Worm (Caenorhabditis elegans) whole organism, L3 larva: ENCODE results near the gene C35A5.6.

Experiments
- ama-1 ChIP-seq: fragments of 150-350 bp; optimal IDR thresholded peaks from 2 replicates; lab custom pipeline; 2018
- elt-1 ChIP-seq: fragments of 150-350 bp; optimal IDR thresholded peaks from 2 replicates; lab custom pipeline; 2014; ENCODE audit warnings: missing biosample characterization, missing genetic modification characterization
- fos-1 ChIP-seq: fragments of 150-350 bp; optimal IDR thresholded peaks from 2 replicates; lab custom pipeline; 2014; ENCODE audit warnings: missing biosample characterization, missing genetic modification characterization
- lin-39 ChIP-seq: fragments of 150-350 bp; optimal IDR thresholded peaks from 2 replicates; lab custom pipeline; 2018; ENCODE audit warnings: missing biosample characterization, missing genetic modification reagents, missing genetic modification characterization
- mdl-1 ChIP-seq: fragments of 150-350 bp; optimal IDR thresholded peaks from 2 replicates; lab custom pipeline; 2014; ENCODE audit warnings: missing biosample characterization, missing genetic modification characterization
- nhr-23 ChIP-seq: fragments of 150-350 bp; optimal IDR thresholded peaks from 2 replicates; lab custom pipeline; 2014; ENCODE audit warnings: missing biosample characterization, missing genetic modification reagents, missing genetic modification characterization
- pha-4 ChIP-seq: fragments of 150-350 bp; optimal IDR thresholded peaks from 2 replicates; lab custom pipeline; 2014; ENCODE audit warnings: missing biosample characterization, missing genetic modification reagents, missing genetic modification characterization
- pqm-1 ChIP-seq: fragments of 150-350 bp; optimal IDR thresholded peaks from 2 replicates; lab custom pipeline; 2017; ENCODE audit warnings: missing biosample characterization, missing genetic modification characterization, inconsistent platforms
- skn-1 ChIP-seq: fragments of 150-350 bp; optimal IDR thresholded peaks from 2 replicates; lab custom pipeline; 2014; ENCODE audit warnings: missing biosample characterization, missing genetic modification characterization
- unc-62 ChIP-seq: fragments of 150-350 bp; sonication (generic microtip); optimal IDR thresholded peaks from 4 replicates; lab custom pipeline; 2014; ENCODE audit warnings: missing biosample characterization, missing genetic modification reagents, missing genetic modification characterization
- ztf-11 ChIP-seq: fragments of 150-350 bp; optimal IDR thresholded peaks from 2 replicates; lab custom pipeline; 2014; ENCODE audit warnings: missing biosample characterization, missing genetic modification characterization

- no peak for TF ChIP-seq lin-39 (tag; lab: Kevin White, UChicago)
- TF ChIP-seq unc-62 (GFP tag; lab: Kevin White, UChicago) = no peak
- no peak for TF ChIP-seq mdl-1 (tag; lab: Kevin White, UChicago)
- TF ChIP-seq ama-1 (lab: Kevin White, UChicago) = no peak
- TF ChIP-seq pha-4 (tag; lab: Kevin White, UChicago) = no peak
- no peak for TF ChIP-seq pqm-1
- no peak for TF ChIP-seq fos-1
- TF ChIP-seq nhr-23 (tag; lab: Kevin White, UChicago) = no peak
- TF ChIP-seq elt-1 (tag; lab: Kevin White, UChicago) = no peak
- TF ChIP-seq skn-1 (tag; lab: Kevin White, UChicago) = no peak
- no peak for TF ChIP-seq ztf-11 (tag; lab: Kevin White, UChicago)
These were observed 17.5 kb upstream of the C35A5.6 start, which contains the start of gene aqp-5 for ce11 chrV:10491443-10491842.
